Fruit fly (Drosophila melanogaster) whole organism, embryonic: ENCODE measurements around the gene Eno.
A peak's percentile ranks its signal among the peaks of the same experiment; 100 is the strongest.

Source experiments
- Antp ChIP-seq: fragments of 200-800 bp; sonication (Bioruptor generic); optimal IDR thresholded peaks from 3 replicates; lab custom pipeline; 2016; ENCODE audit warnings: missing biosample characterization, missing genetic modification characterization
- Asciz ChIP-seq: fragments of 200-800 bp; sonication (Bioruptor generic); optimal IDR thresholded peaks from 2 replicates; lab custom pipeline; 2017; ENCODE audit warnings: missing biosample characterization, mild to moderate bottlenecking, missing genetic modification characterization, missing genetic modification reagents
- Blimp-1 ChIP-seq: fragments of 200-800 bp; sonication (Bioruptor generic); optimal IDR thresholded peaks from 3 replicates; lab custom pipeline; 2018; ENCODE audit warnings: missing biosample characterization, missing genetic modification characterization, mild to moderate bottlenecking, moderate library complexity, missing genetic modification reagents
- BtbVII ChIP-seq: fragments of 200-800 bp; sonication (Bioruptor generic); optimal IDR thresholded peaks from 3 replicates; lab custom pipeline; 2017; ENCODE audit warnings: missing biosample characterization, mild to moderate bottlenecking, missing genetic modification characterization
- C15 ChIP-seq: fragments of 200-800 bp; sonication (Bioruptor generic); IDR thresholded peaks from 3 replicates; pipeline ENCODE4 v1.3.6; 2022; ENCODE audit warnings: missing biosample characterization, missing genetic modification characterization
- CG1024 ChIP-seq: fragments of 200-800 bp; sonication (Bioruptor generic); IDR thresholded peaks from 2 replicates; pipeline ENCODE4 v1.3.6; 2022; ENCODE audit warnings: missing biosample characterization, missing genetic modification characterization
- CG10274 ChIP-seq: fragments of 200-800 bp; sonication (Bioruptor generic); optimal IDR thresholded peaks from 3 replicates; lab custom pipeline; 2017; ENCODE audit warnings: missing biosample characterization, mild to moderate bottlenecking, missing genetic modification characterization
- CG12155 ChIP-seq: fragments of 200-800 bp; sonication (Bioruptor generic); optimal IDR thresholded peaks from 3 replicates; lab custom pipeline; 2016; ENCODE audit warnings: missing biosample characterization, missing genetic modification characterization
- CG12659 ChIP-seq: fragments of 200-800 bp; sonication (Bioruptor generic); optimal IDR thresholded peaks from 3 replicates; lab custom pipeline; 2017; ENCODE audit warnings: mild to moderate bottlenecking, missing biosample characterization, missing genetic modification reagents, missing genetic modification characterization
- CG14441 ChIP-seq: fragments of 200-800 bp; sonication (Bioruptor generic); IDR thresholded peaks from 2 replicates; pipeline ENCODE4 v1.3.6; 2022; ENCODE audit warnings: missing biosample characterization, missing genetic modification characterization
- CG14710 ChIP-seq: fragments of 200-800 bp; sonication (Bioruptor generic); optimal IDR thresholded peaks from 3 replicates; lab custom pipeline; 2019; ENCODE audit warnings: missing biosample characterization, mild to moderate bottlenecking, missing genetic modification characterization, moderate library complexity
- CG15073 ChIP-seq: fragments of 200-800 bp; sonication (Bioruptor generic); optimal IDR thresholded peaks from 2 replicates; lab custom pipeline; 2016; ENCODE audit warnings: missing biosample characterization, missing genetic modification characterization
- CG15269 ChIP-seq: fragments of 200-800 bp; sonication (Bioruptor generic); optimal IDR thresholded peaks from 2 replicates; lab custom pipeline; 2018; ENCODE audit warnings: missing biosample characterization, mild to moderate bottlenecking, missing genetic modification characterization, moderate library complexity
- CG16813 ChIP-seq: fragments of 200-800 bp; sonication (Bioruptor generic); IDR thresholded peaks from 3 replicates; pipeline ENCODE4 v1.3.6; 2022; ENCODE audit warnings: missing biosample characterization, missing genetic modification characterization; ENCODE audit not compliant: partially characterized antibody
- CG17186 ChIP-seq: fragments of 200-800 bp; sonication (Bioruptor generic); optimal IDR thresholded peaks from 3 replicates; lab custom pipeline; 2017; ENCODE audit warnings: missing biosample characterization, missing genetic modification reagents, missing genetic modification characterization
- CG17385 ChIP-seq: fragments of 200-800 bp; sonication (Bioruptor generic); optimal IDR thresholded peaks from 3 replicates; lab custom pipeline; 2018; ENCODE audit warnings: missing biosample characterization, mild to moderate bottlenecking, missing genetic modification characterization
- CG17912 ChIP-seq: fragments of 200-800 bp; sonication (Bioruptor generic); optimal IDR thresholded peaks from 2 replicates; lab custom pipeline; 2018; ENCODE audit warnings: missing biosample characterization, mild to moderate bottlenecking, missing genetic modification characterization
- CG3163 ChIP-seq: fragments of 200-800 bp; sonication (Bioruptor generic); optimal IDR thresholded peaks from 3 replicates; lab custom pipeline; 2016; ENCODE audit warnings: missing biosample characterization, missing genetic modification characterization
- CG32772 ChIP-seq: fragments of 200-800 bp; sonication (Bioruptor generic); IDR thresholded peaks from 2 replicates; pipeline ENCODE4 v1.3.6; 2022; ENCODE audit warnings: missing biosample characterization, missing genetic modification characterization
- CG3407 ChIP-seq: fragments of 200-800 bp; sonication (Bioruptor generic); optimal IDR thresholded peaks from 2 replicates; lab custom pipeline; 2018; ENCODE audit warnings: missing biosample characterization, mild to moderate bottlenecking, missing genetic modification characterization
- CG34376 ChIP-seq: fragments of 200-800 bp; sonication (Bioruptor generic); optimal IDR thresholded peaks from 2 replicates; lab custom pipeline; 2018; ENCODE audit warnings: missing biosample characterization, mild to moderate bottlenecking, missing genetic modification characterization
- CG4328 ChIP-seq: fragments of 200-800 bp; sonication (Bioruptor generic); optimal IDR thresholded peaks from 3 replicates; lab custom pipeline; 2017; ENCODE audit warnings: missing biosample characterization, missing genetic modification reagents, missing genetic modification characterization
- CG4854 ChIP-seq: fragments of 200-800 bp; sonication (Bioruptor generic); optimal IDR thresholded peaks from 2 replicates; lab custom pipeline; 2016; ENCODE audit warnings: missing biosample characterization, missing genetic modification characterization, inconsistent platforms
- CG6791 ChIP-seq: fragments of 200-800 bp; sonication (Bioruptor generic); IDR thresholded peaks from 3 replicates; pipeline ENCODE4 v1.3.6; 2022; ENCODE audit warnings: missing biosample characterization, missing genetic modification characterization; ENCODE audit not compliant: partially characterized antibody
- CG9932 ChIP-seq: fragments of 200-800 bp; sonication (Bioruptor generic); IDR thresholded peaks from 2 replicates; pipeline ENCODE4 v1.3.6; 2022; ENCODE audit warnings: missing biosample characterization, missing genetic modification characterization
- Dbx ChIP-seq: fragments of 200-800 bp; sonication (Bioruptor generic); IDR thresholded peaks from 3 replicates; pipeline ENCODE4 v1.3.6; 2022; ENCODE audit warnings: missing biosample characterization, missing genetic modification characterization
- Doc2 ChIP-seq: fragments of 200-800 bp; sonication (Bioruptor generic); IDR thresholded peaks from 2 replicates; pipeline ENCODE4 v1.3.6; 2022; ENCODE audit warnings: missing biosample characterization, missing genetic modification characterization
- GATAe ChIP-seq: fragments of 200-800 bp; sonication (Bioruptor generic); conservative IDR thresholded peaks from 2 replicates; pipeline ENCODE4 v1.3.6; 2022; ENCODE audit warnings: missing biosample characterization, missing genetic modification characterization
- HLHmδ ChIP-seq: fragments of 200-800 bp; sonication (Bioruptor generic); optimal IDR thresholded peaks from 2 replicates; lab custom pipeline; 2018; ENCODE audit warnings: missing biosample characterization, mild to moderate bottlenecking, missing genetic modification characterization, moderate library complexity
- Hmr ChIP-seq: fragments of 200-800 bp; sonication (Bioruptor generic); optimal IDR thresholded peaks from 3 replicates; lab custom pipeline; 2017; ENCODE audit warnings: mild to moderate bottlenecking, missing biosample characterization, missing genetic modification reagents, missing genetic modification characterization
- Lhr ChIP-seq: fragments of 200-800 bp; sonication (Bioruptor generic); optimal IDR thresholded peaks from 3 replicates; lab custom pipeline; 2017; ENCODE audit warnings: mild to moderate bottlenecking, missing biosample characterization, missing genetic modification reagents, missing genetic modification characterization
- Mes4 ChIP-seq: fragments of 200-800 bp; sonication (Bioruptor generic); optimal IDR thresholded peaks from 2 replicates; lab custom pipeline; 2016; ENCODE audit warnings: missing biosample characterization, missing genetic modification characterization
- Pdp1 ChIP-seq, 2 experiments: fragments of 200-800 bp; sonication (Bioruptor generic); optimal IDR thresholded peaks; 3 replicates each; lab custom pipeline; 2016; ENCODE audit warnings: missing biosample characterization in 2 of 2, missing genetic modification characterization in 2 of 2, mild to moderate bottlenecking in 1 of 2, moderate library complexity in 1 of 2
- YL-1 ChIP-seq: fragments of 200-800 bp; sonication (Bioruptor generic); optimal IDR thresholded peaks from 3 replicates; lab custom pipeline; 2017; ENCODE audit warnings: missing biosample characterization, mild to moderate bottlenecking, missing genetic modification characterization
- al ChIP-seq: fragments of 200-800 bp; sonication (Bioruptor generic); IDR thresholded peaks from 2 replicates; pipeline ENCODE4 v1.3.6; 2022; ENCODE audit warnings: missing biosample characterization, missing genetic modification characterization
- gsb ChIP-seq: fragments of 200-800 bp; sonication (Bioruptor generic); IDR thresholded peaks from 2 replicates; pipeline ENCODE4 v1.3.6; 2022; ENCODE audit warnings: missing biosample characterization, missing genetic modification characterization
- gsb-n ChIP-seq: fragments of 200-800 bp; sonication (Bioruptor generic); optimal IDR thresholded peaks from 3 replicates; lab custom pipeline; 2018; ENCODE audit warnings: missing biosample characterization, mild to moderate bottlenecking, missing genetic modification characterization
- inv ChIP-seq: fragments of 200-800 bp; sonication (Bioruptor generic); IDR thresholded peaks from 2 replicates; pipeline ENCODE4 v1.3.6; 2022; ENCODE audit warnings: missing biosample characterization, missing genetic modification characterization; ENCODE audit not compliant: partially characterized antibody
- jumu ChIP-seq: fragments of 200-800 bp; sonication (Bioruptor generic); optimal IDR thresholded peaks from 3 replicates; lab custom pipeline; 2016; ENCODE audit warnings: missing biosample characterization, missing genetic modification characterization
- mam ChIP-seq: fragments of 200-800 bp; sonication (Bioruptor generic); optimal IDR thresholded peaks from 3 replicates; lab custom pipeline; 2016; ENCODE audit warnings: missing biosample characterization, missing genetic modification characterization
- org-1 ChIP-seq: fragments of 200-800 bp; sonication (Bioruptor generic); optimal IDR thresholded peaks from 2 replicates; lab custom pipeline; 2017; ENCODE audit warnings: missing biosample characterization, missing genetic modification characterization
- ro ChIP-seq: fragments of 200-800 bp; sonication (Bioruptor generic); IDR thresholded peaks from 2 replicates; pipeline ENCODE4 v1.3.6; 2022; ENCODE audit warnings: missing biosample characterization, missing genetic modification characterization
- slbo ChIP-seq: fragments of 200-800 bp; sonication (Bioruptor generic); IDR thresholded peaks from 2 replicates; pipeline ENCODE4 v1.3.6; 2022; ENCODE audit warnings: missing biosample characterization, missing genetic modification characterization
- stc ChIP-seq: fragments of 200-800 bp; sonication (Bioruptor generic); IDR thresholded peaks from 2 replicates; pipeline ENCODE4 v1.3.6; 2022; ENCODE audit warnings: missing biosample characterization, missing genetic modification characterization
- tll ChIP-seq, 2 experiments: fragments of 200-800 bp in 1 of 2; fragments of >200 bp in 1 of 2; sonication (Bioruptor generic) in 1 of 2; optimal IDR thresholded peaks; 2 replicates each; lab custom pipeline; 2017 to 2019; ENCODE audit warnings: missing biosample characterization in 2 of 2, missing genetic modification characterization in 2 of 2, mild to moderate bottlenecking in 1 of 2, moderate library complexity in 1 of 2
- trem ChIP-seq: fragments of 200-800 bp; optimal IDR thresholded peaks from 3 replicates; lab custom pipeline; 2019; ENCODE audit warnings: missing biosample characterization, mild to moderate bottlenecking, missing genetic modification characterization, moderate library complexity
- unpg ChIP-seq: fragments of 200-800 bp; sonication (Bioruptor generic); optimal IDR thresholded peaks from 3 replicates; lab custom pipeline; 2018; ENCODE audit warnings: missing biosample characterization, mild to moderate bottlenecking, missing genetic modification characterization, moderate library complexity
- vfl ChIP-seq: fragments of 200-800 bp; sonication (Bioruptor generic); optimal IDR thresholded peaks from 2 replicates; lab custom pipeline; 2016; ENCODE audit warnings: missing biosample characterization, missing genetic modification characterization
- yki ChIP-seq: fragments of >200 bp; optimal IDR thresholded peaks from 3 replicates; lab custom pipeline; 2018
- zfh1 ChIP-seq: fragments of 200-800 bp; sonication (Bioruptor generic); IDR thresholded peaks from 3 replicates; pipeline ENCODE4 v1.3.6; 2022; ENCODE audit warnings: missing biosample characterization, missing genetic modification characterization

Eno gene

dm6 chr2L:1715699-1716333 is 13.6 kb downstream of the Eno start, which contains the start of gene frtz:
Gene frtz (minus strand): TSS chr2L:1715851.
- TF ChIP-seq CG4328 (GFP tag; lab: Kevin White, UChicago), result no peak
- no peak for TF ChIP-seq Antp
- TF ChIP-seq vfl (GFP tag; lab: Kevin White, UChicago), result no peak
- no peak for TF ChIP-seq BtbVII (GFP tag; lab: Kevin White, UChicago)
- TF ChIP-seq CG15269 (tag; lab: Kevin White, UChicago), result no peak
- no peak for TF ChIP-seq org-1 (GFP tag; lab: Kevin White, UChicago)
- TF ChIP-seq trem (tag; lab: Kevin White, UChicago), result peak; percentile 55
- TF ChIP-seq tll (GFP tag; optimal IDR thresholded peaks at IDR 0.05; lab: Kevin White, UChicago), result no peak
- TF ChIP-seq Lhr (GFP tag; lab: Kevin White, UChicago), result peak; percentile 78
- no peak for TF ChIP-seq Mes4
- TF ChIP-seq stc, result no peak
- TF ChIP-seq Blimp-1 (GFP tag; lab: Kevin White, UChicago), result no peak
- TF ChIP-seq CG34376 (GFP tag; lab: Kevin White, UChicago), result peak; percentile 80
- peak; percentile 3 for TF ChIP-seq CG17186 (GFP tag; lab: Kevin White, UChicago)
- no peak for TF ChIP-seq CG17912 (GFP tag; lab: Kevin White, UChicago)
- no peak for TF ChIP-seq CG14441 (GFP tag; lab: Robert Waterston, UW)
- peak; percentile 86 for TF ChIP-seq CG16813 (GFP tag; lab: Robert Waterston, UW)
- TF ChIP-seq CG15073 (GFP tag; lab: Kevin White, UChicago), result no peak
- no peak for TF ChIP-seq CG3407 (GFP tag; lab: Kevin White, UChicago)
- no peak for TF ChIP-seq al (GFP tag; lab: Robert Waterston, UW)
- peak; percentile 43 for TF ChIP-seq CG12659 (GFP tag; lab: Kevin White, UChicago)
- TF ChIP-seq jumu, result peak; percentile 24
- TF ChIP-seq CG10274, result no peak
- no peak for TF ChIP-seq C15 (GFP tag; lab: Robert Waterston, UW)
- TF ChIP-seq mam (GFP tag; lab: Kevin White, UChicago), result peak; percentile 2
- peak in 1 of 2 experiments; percentile 35 for TF ChIP-seq Pdp1 (GFP tag; optimal IDR thresholded peaks at IDR 0.05; lab: Kevin White, UChicago)
- peak; percentile 38 for TF ChIP-seq CG14710
- TF ChIP-seq CG9932, result peak; percentile 71
- TF ChIP-seq gsb-n, result no peak
- peak; percentile 3 for TF ChIP-seq HLHmδ (GFP tag; lab: Kevin White, UChicago)
- TF ChIP-seq CG32772 (GFP tag; lab: Robert Waterston, UW), result no peak
- TF ChIP-seq CG17385 (GFP tag; lab: Kevin White, UChicago), result no peak
- no peak for TF ChIP-seq ro (GFP tag; lab: Robert Waterston, UW)
- no peak for TF ChIP-seq gsb
- peak; percentile 69 for TF ChIP-seq YL-1 (GFP tag; lab: Kevin White, UChicago)
- TF ChIP-seq CG12155 (GFP tag; lab: Kevin White, UChicago), result peak; percentile 29
- peak; percentile 83 for TF ChIP-seq inv (GFP tag; lab: Robert Waterston, UW)
- TF ChIP-seq slbo, result peak; percentile 43; the same call in 1 of the 2 replicates
- peak; percentile 55; the same call in 1 of the 3 replicates for TF ChIP-seq zfh1 (GFP tag; lab: Robert Waterston, UW)
- peak; percentile 42; the same call in 1 of the 3 replicates for TF ChIP-seq Dbx
- no peak for TF ChIP-seq CG1024 (GFP tag; lab: Robert Waterston, UW)
- no peak for TF ChIP-seq Asciz
- TF ChIP-seq CG4854 (GFP tag; lab: Kevin White, UChicago), result no peak
- TF ChIP-seq yki, result no peak
- no peak for TF ChIP-seq Doc2 (GFP tag; lab: Robert Waterston, UW)
- TF ChIP-seq Hmr (GFP tag; lab: Kevin White, UChicago), result peak; percentile 74
- peak; percentile 83 for TF ChIP-seq CG6791 (GFP tag; lab: Robert Waterston, UW)
- no peak for TF ChIP-seq CG3163 (GFP tag; lab: Kevin White, UChicago)
- TF ChIP-seq unpg (GFP tag; lab: Kevin White, UChicago), result no peak
- TF ChIP-seq GATAe (GFP tag; lab: Robert Waterston, UW), result no peak
